Fruit fly (Drosophila melanogaster) whole organism, wandering third instar larva: ENCODE data around the gene ebd2.

Experiments used
- Abd-B ChIP-seq: fragments of >200 bp; optimal IDR thresholded peaks from 2 replicates; lab custom pipeline; 2017; ENCODE audit warnings: missing biosample characterization, missing genetic modification characterization
- CG32264 ChIP-seq: fragments of 200-800 bp; sonication (Bioruptor generic); optimal IDR thresholded peaks from 2 replicates; lab custom pipeline; 2016; ENCODE audit warnings: missing biosample characterization, missing genetic modification characterization
- CG9705 ChIP-seq: fragments of 200-800 bp; sonication (Bioruptor generic); optimal IDR thresholded peaks from 2 replicates; lab custom pipeline; 2018; ENCODE audit warnings: missing biosample characterization, mild to moderate bottlenecking, missing genetic modification characterization
- CrebA ChIP-seq: fragments of 200-800 bp; sonication (Bioruptor generic); optimal IDR thresholded peaks from 2 replicates; lab custom pipeline; 2016; ENCODE audit warnings: missing biosample characterization, mild to moderate bottlenecking, missing genetic modification characterization, borderline replicate concordance
- Dfd ChIP-seq: fragments of >200 bp; optimal IDR thresholded peaks from 2 replicates; lab custom pipeline; 2017; ENCODE audit warnings: missing biosample characterization, missing genetic modification characterization
- Dif ChIP-seq: fragments of 200-275, 200-300 bp; sonication (Bioruptor generic); optimal IDR thresholded peaks from 2 replicates; lab custom pipeline; 2018; ENCODE audit warnings: missing biosample characterization, missing genetic modification characterization; ENCODE audit not compliant: partially characterized antibody
- GATAd ChIP-seq: sonication (Bioruptor generic); optimal IDR thresholded peaks from 2 replicates; lab custom pipeline; 2016; ENCODE audit warnings: missing biosample characterization, missing genetic modification characterization
- HLH106 ChIP-seq: fragments of 200-800 bp; optimal IDR thresholded peaks from 3 replicates; lab custom pipeline; 2019; ENCODE audit warnings: missing biosample characterization, mild to moderate bottlenecking, missing genetic modification characterization, moderate library complexity
- Hnf4 ChIP-seq: fragments of 200-800 bp; sonication (Bioruptor generic); optimal IDR thresholded peaks from 2 replicates; lab custom pipeline; 2016; ENCODE audit warnings: missing biosample characterization, mild to moderate bottlenecking, missing genetic modification characterization
- Hr78 ChIP-seq: fragments of >200 bp; optimal IDR thresholded peaks from 2 replicates; lab custom pipeline; 2017; ENCODE audit warnings: missing biosample characterization, missing genetic modification characterization
- Hr83 ChIP-seq: fragments of 200-300 bp; sonication (Bioruptor generic); optimal IDR thresholded peaks from 2 replicates; lab custom pipeline; 2016; ENCODE audit warnings: missing biosample characterization, mild to moderate bottlenecking, missing genetic modification characterization, moderate library complexity; ENCODE audit not compliant: poor library complexity, severe bottlenecking
- Jra ChIP-seq: sonication (Bioruptor generic); optimal IDR thresholded peaks from 2 replicates; lab custom pipeline; 2016; ENCODE audit warnings: missing biosample characterization, missing genetic modification characterization
- Mio ChIP-seq: sonication (Bioruptor generic); optimal IDR thresholded peaks from 2 replicates; lab custom pipeline; 2016; ENCODE audit warnings: missing biosample characterization, missing genetic modification characterization
- Myc ChIP-seq: fragments of >200 bp; optimal IDR thresholded peaks from 2 replicates; lab custom pipeline; 2017
- N ChIP-seq: fragments of >200 bp; optimal IDR thresholded peaks from 2 replicates; lab custom pipeline; 2018; ENCODE audit warnings: missing biosample characterization, missing external identifiers, missing genetic modification characterization
- OdsH ChIP-seq: fragments of 200-800 bp; sonication (Bioruptor generic); optimal IDR thresholded peaks from 2 replicates; lab custom pipeline; 2016; ENCODE audit warnings: missing biosample characterization, mild to moderate bottlenecking, missing genetic modification characterization
- Rel ChIP-seq, 2 experiments: fragments of 200-800 bp; sonication (Bioruptor generic) in 1 of 2; optimal IDR thresholded peaks; 2 replicates in 1 of 2; 3 replicates in 1 of 2; lab custom pipeline; 2016 to 2019; ENCODE audit warnings: mild to moderate bottlenecking in 2 of 2, missing biosample characterization in 2 of 2, missing genetic modification characterization in 2 of 2, moderate library complexity in 1 of 2
- Sp1 ChIP-seq: fragments of 200-800 bp; sonication (Bioruptor generic); optimal IDR thresholded peaks from 3 replicates; lab custom pipeline; 2019; ENCODE audit warnings: missing biosample characterization, mild to moderate bottlenecking, missing genetic modification characterization, moderate library complexity
- Vsx2 ChIP-seq: fragments of 200-300, 225-300 bp; sonication (Bioruptor generic); optimal IDR thresholded peaks from 2 replicates; lab custom pipeline; 2018; ENCODE audit warnings: missing biosample characterization, missing genetic modification characterization; ENCODE audit not compliant: partially characterized antibody
- br ChIP-seq: fragments of 200-800 bp; sonication (Bioruptor generic); optimal IDR thresholded peaks from 2 replicates; lab custom pipeline; 2016; ENCODE audit warnings: missing biosample characterization, missing genetic modification characterization
- brk ChIP-seq: fragments of 200-800 bp; sonication (Bioruptor generic); optimal IDR thresholded peaks from 2 replicates; lab custom pipeline; 2016; ENCODE audit warnings: missing biosample characterization, mild to moderate bottlenecking, missing genetic modification characterization
- dl ChIP-seq, 2 experiments: fragments of 175-275, 200-275 bp in 1 of 2; fragments of 200-275 bp in 1 of 2; sonication (Bioruptor generic); optimal IDR thresholded peaks; lab custom pipeline; 2018; ENCODE audit warnings: mild to moderate bottlenecking in 2 of 2, missing biosample characterization in 2 of 2, missing genetic modification characterization in 2 of 2, moderate library complexity in 2 of 2; ENCODE audit not compliant: partially characterized antibody in 2 of 2, insufficient read depth in 1 of 2
- dmrt93B ChIP-seq: fragments of 200-800 bp; sonication (Bioruptor generic); optimal IDR thresholded peaks from 2 replicates; lab custom pipeline; 2018; ENCODE audit warnings: missing biosample characterization, mild to moderate bottlenecking, missing genetic modification characterization
- dsf ChIP-seq: sonication (Bioruptor generic); optimal IDR thresholded peaks from 2 replicates; lab custom pipeline; 2016; ENCODE audit warnings: missing biosample characterization, missing genetic modification characterization, borderline replicate concordance
- ey ChIP-seq: fragments of 200-800 bp; sonication (Bioruptor generic); optimal IDR thresholded peaks from 2 replicates; lab custom pipeline; 2016; ENCODE audit warnings: missing biosample characterization, missing genetic modification characterization
- foxo ChIP-seq, 2 experiments: fragments of 200-800 bp; sonication (Bioruptor generic); optimal IDR thresholded peaks; 2 replicates in 1 of 2; 3 replicates in 1 of 2; lab custom pipeline; 2016 to 2017; ENCODE audit warnings: missing biosample characterization in 2 of 2, missing genetic modification characterization in 2 of 2
- fru ChIP-seq: fragments of 200-800 bp; sonication (Bioruptor generic); optimal IDR thresholded peaks from 3 replicates; lab custom pipeline; 2016; ENCODE audit warnings: missing biosample characterization, mild to moderate bottlenecking, missing genetic modification characterization
- h ChIP-seq: fragments of 200-800 bp; sonication (Bioruptor generic); optimal IDR thresholded peaks from 3 replicates; lab custom pipeline; 2016; ENCODE audit warnings: missing biosample characterization, mild to moderate bottlenecking, missing genetic modification characterization
- jim ChIP-seq: fragments of 175-275, 200-325 bp; sonication (Bioruptor generic); optimal IDR thresholded peaks from 2 replicates; lab custom pipeline; 2016; ENCODE audit warnings: missing biosample characterization, mild to moderate bottlenecking, missing genetic modification characterization
- lola ChIP-seq: fragments of >200 bp; optimal IDR thresholded peaks from 2 replicates; lab custom pipeline; 2017; ENCODE audit warnings: missing biosample characterization, missing genetic modification characterization
- pan ChIP-seq: fragments of >200 bp; optimal IDR thresholded peaks from 2 replicates; lab custom pipeline; 2017
- psq ChIP-seq: fragments of 200-800 bp; sonication (Bioruptor generic); optimal IDR thresholded peaks from 3 replicates; lab custom pipeline; 2017; ENCODE audit warnings: missing biosample characterization, mild to moderate bottlenecking, missing genetic modification characterization, moderate library complexity
- rgr ChIP-seq: fragments of 200-800 bp; sonication (Bioruptor generic); optimal IDR thresholded peaks from 3 replicates; lab custom pipeline; 2016; ENCODE audit warnings: missing biosample characterization, mild to moderate bottlenecking, missing genetic modification characterization
- sage ChIP-seq: fragments of 200-800 bp; sonication (Bioruptor generic); optimal IDR thresholded peaks from 2 replicates; lab custom pipeline; 2016; ENCODE audit warnings: missing biosample characterization, mild to moderate bottlenecking, missing genetic modification characterization
- sv ChIP-seq: fragments of 200-800 bp; sonication (Bioruptor generic); optimal IDR thresholded peaks from 3 replicates; lab custom pipeline; 2016; ENCODE audit warnings: missing biosample characterization, missing genetic modification characterization
- tai ChIP-seq: sonication (Bioruptor generic); optimal IDR thresholded peaks from 2 replicates; lab custom pipeline; 2016; ENCODE audit warnings: missing biosample characterization, missing genetic modification characterization
- usp ChIP-seq: fragments of >200 bp; optimal IDR thresholded peaks from 2 replicates; lab custom pipeline; 2017; ENCODE audit warnings: missing biosample characterization, missing genetic modification characterization
- woc ChIP-seq: sonication (Bioruptor generic); optimal IDR thresholded peaks from 2 replicates; lab custom pipeline; 2016; ENCODE audit warnings: missing biosample characterization, mild to moderate bottlenecking, missing genetic modification characterization

ebd2 gene

DNA sequence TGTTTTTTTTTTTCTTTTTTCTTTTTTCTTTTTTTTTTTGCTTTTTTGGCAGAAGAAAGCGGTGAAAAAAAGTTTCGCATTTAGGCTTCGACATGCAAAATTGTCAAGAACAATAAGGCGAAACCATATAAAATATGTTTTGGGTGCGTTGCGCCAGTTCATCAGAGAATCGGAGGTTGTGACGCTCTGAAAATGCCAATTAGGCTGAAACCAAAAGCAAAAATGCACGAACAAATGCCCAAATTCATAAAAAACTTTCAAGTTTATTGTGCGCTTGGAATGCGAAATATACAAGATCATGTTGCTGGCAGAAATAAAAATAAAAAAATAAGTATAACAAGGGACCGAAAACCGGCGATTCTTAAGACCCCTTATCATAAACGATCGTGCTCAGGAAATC, 40.7 kb upstream of the ebd2 start:
- TF ChIP-seq CrebA (GFP tag; lab: Kevin White, UChicago) (peak; percentile 39), psq (peak; percentile 20), jim (GFP tag; lab: Kevin White, UChicago) (peak; percentile 17), fru (peak; percentile 9), h (GFP tag; lab: Kevin White, UChicago) (no peak)

DNA sequence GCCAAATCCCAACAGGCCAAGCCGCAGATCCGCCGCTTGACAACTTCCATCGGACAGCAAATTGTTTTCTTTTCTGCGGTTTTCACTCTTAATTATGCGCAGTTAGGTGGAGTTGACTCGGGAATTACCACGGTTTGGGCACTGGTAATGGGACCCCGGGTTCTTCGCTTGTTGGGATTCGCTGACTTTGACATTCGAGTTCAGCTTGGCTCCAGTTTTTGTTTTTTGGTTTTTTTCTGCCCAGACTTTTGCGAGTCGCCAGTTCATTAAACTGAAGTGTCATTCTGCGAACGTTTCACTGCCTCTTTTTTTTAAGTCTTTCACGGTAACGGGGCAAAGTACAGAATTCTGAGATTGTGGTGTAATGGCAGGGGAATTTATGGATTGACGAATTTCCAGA, 39.7 kb upstream of the ebd2 start:
- TF ChIP-seq Dfd (peak; percentile 0), h (GFP tag; lab: Kevin White, UChicago) (no peak)
- TF ChIP-seq, all 38 proteins: peak for 1

DNA sequence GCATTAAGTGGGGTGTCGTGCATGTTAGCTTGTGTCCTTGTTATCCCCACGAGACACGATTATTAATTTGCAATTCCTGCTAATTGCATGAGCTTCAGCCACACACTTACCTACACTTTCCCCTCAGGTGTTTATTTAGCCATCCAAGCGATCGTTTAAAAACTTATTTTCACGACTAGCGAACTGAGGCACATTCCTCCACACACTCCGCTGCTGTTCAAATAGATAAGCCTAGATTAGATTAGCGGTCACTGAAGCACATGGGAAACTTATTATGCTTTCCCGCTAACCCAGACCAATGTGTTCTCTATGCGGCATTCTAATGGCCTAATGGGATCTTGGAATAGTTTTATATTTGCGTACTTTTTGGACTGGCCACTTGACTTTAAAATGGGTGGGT, 37.8 kb upstream of the ebd2 start:
- TF ChIP-seq Hnf4 (GFP tag; lab: Kevin White, UChicago) (no peak), dmrt93B (GFP tag; lab: Kevin White, UChicago) (no peak), CrebA (GFP tag; lab: Kevin White, UChicago) (no peak), lola (GFP tag; lab: Kevin White, UChicago) (no peak), psq (no peak), foxo (GFP tag; optimal IDR thresholded peaks at IDR 0.05; lab: Kevin White, UChicago) (no peak), jim (GFP tag; lab: Kevin White, UChicago) (no peak), Myc (lab: Kevin White, UChicago) (no peak), dsf (GFP tag; lab: Kevin White, UChicago) (no peak)

DNA sequence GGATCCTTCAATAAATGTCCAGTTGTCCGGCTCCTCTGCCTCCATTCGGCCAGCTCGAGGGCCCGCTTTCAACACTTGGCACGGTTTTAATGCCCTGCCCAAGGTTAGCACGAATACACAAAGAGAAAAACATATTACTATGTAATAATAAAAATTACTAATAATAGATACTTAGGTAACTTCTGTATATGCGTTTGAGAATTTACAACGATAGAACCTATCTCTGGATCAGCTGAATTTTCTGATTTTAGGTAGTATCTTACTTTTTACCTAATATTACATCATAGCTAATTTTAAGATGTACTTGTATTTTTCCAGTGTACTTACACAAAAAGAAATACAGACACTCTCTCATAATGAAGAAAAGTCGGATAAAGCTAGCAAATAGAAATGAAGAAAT, 36.6 kb upstream of the ebd2 start:
- peak in 1 of 2 experiments; percentile 52 for TF ChIP-seq foxo (GFP tag; optimal IDR thresholded peaks at IDR 0.05; lab: Kevin White, UChicago)
- TF ChIP-seq CG32264 (GFP tag; lab: Kevin White, UChicago): no peak
- no peak for TF ChIP-seq pan
- TF ChIP-seq dl (GFP tag; optimal IDR thresholded peaks at IDR 0.05; lab: Kevin White, UChicago; ENCODE audit: insufficient read depth in 1 of 2, partially characterized antibody in 2 of 2): no peak
- TF ChIP-seq Mio (GFP tag; lab: Kevin White, UChicago): no peak
- TF ChIP-seq h (GFP tag; lab: Kevin White, UChicago): peak; percentile 26
- TF ChIP-seq Myc (lab: Kevin White, UChicago): no peak
- TF ChIP-seq Dfd: no peak
- no peak for TF ChIP-seq br
- TF ChIP-seq jim (GFP tag; lab: Kevin White, UChicago): no peak
- no peak for TF ChIP-seq psq
- TF ChIP-seq rgr (GFP tag; lab: Kevin White, UChicago): peak; percentile 42
- no peak for TF ChIP-seq N (GFP tag; lab: Kevin White, UChicago)
- TF ChIP-seq Abd-B (GFP tag; lab: Kevin White, UChicago): no peak
- TF ChIP-seq tai (GFP tag; lab: Kevin White, UChicago): no peak
- TF ChIP-seq ey (GFP tag; lab: Kevin White, UChicago): no peak
- no peak for TF ChIP-seq Vsx2 (GFP tag; lab: Kevin White, UChicago)
- no peak for TF ChIP-seq CG9705
- no peak for TF ChIP-seq Sp1 (GFP tag; lab: Kevin White, UChicago)
- no peak for TF ChIP-seq dsf (GFP tag; lab: Kevin White, UChicago)
- TF ChIP-seq lola (GFP tag; lab: Kevin White, UChicago): no peak
- no peak for TF ChIP-seq usp (GFP tag; lab: Kevin White, UChicago)
- TF ChIP-seq OdsH (GFP tag; lab: Kevin White, UChicago): peak; percentile 21
- no peak for TF ChIP-seq GATAd (GFP tag; lab: Kevin White, UChicago)
- no peak for TF ChIP-seq woc
- TF ChIP-seq HLH106 (tag; lab: Kevin White, UChicago): peak; percentile 33
- no peak for TF ChIP-seq Hr78 (GFP tag; lab: Kevin White, UChicago)
- no peak for TF ChIP-seq Dif (GFP tag; lab: Kevin White, UChicago)
- TF ChIP-seq Rel (GFP tag; optimal IDR thresholded peaks at IDR 0.05; lab: Kevin White, UChicago): no peak
- no peak for TF ChIP-seq Rel (tag; optimal IDR thresholded peaks at IDR 0.05; lab: Kevin White, UChicago)
- no peak for TF ChIP-seq Jra (GFP tag; lab: Kevin White, UChicago)
- peak; percentile 28 for TF ChIP-seq fru
- no peak for TF ChIP-seq CrebA (GFP tag; lab: Kevin White, UChicago)
- TF ChIP-seq sage (GFP tag; lab: Kevin White, UChicago): no peak
- TF ChIP-seq dmrt93B (GFP tag; lab: Kevin White, UChicago): no peak
- TF ChIP-seq Hr83 (GFP tag; lab: Kevin White, UChicago): no peak
- no peak for TF ChIP-seq Hnf4 (GFP tag; lab: Kevin White, UChicago)
- TF ChIP-seq brk (GFP tag; lab: Kevin White, UChicago): no peak
- no peak for TF ChIP-seq sv (GFP tag; lab: Kevin White, UChicago)
- TF ChIP-seq, all 38 proteins: peak for 6
